Fruit fly (Drosophila melanogaster): Measurements from ENCODE around the gene CG32486.
A peak's percentile ranks its signal among the peaks of the same experiment; 100 is the strongest.

- TF ChIP-seq CG15696 (tag; optimal IDR thresholded peaks at IDR 0.05) (peak; percentile 17), Gug (GFP tag; IDR thresholded peaks at IDR 0.05) (peak; percentile 27; the same call in 1 of the 4 replicates), ac (GFP tag; optimal IDR thresholded peaks at IDR 0.05) (no peak), pan (optimal IDR thresholded peaks at IDR 0.05) (no peak), pan (GFP tag; optimal IDR thresholded peaks at IDR 0.05 in 1 of 2, IDR thresholded peaks at IDR 0.05 in 1 of 2) (no peak), CG10462 (GFP tag; optimal IDR thresholded peaks at IDR 0.05) (no peak), CG14667 (GFP tag; IDR thresholded peaks at IDR 0.05) (no peak), lab (GFP tag; optimal IDR thresholded peaks at IDR 0.05) (peak; percentile 80), kay (GFP tag; optimal IDR thresholded peaks at IDR 0.05) (no peak), Nf-YC (tag; optimal IDR thresholded peaks at IDR 0.05) (peak; percentile 57), ase (GFP tag; IDR thresholded peaks at IDR 0.05) (no peak)
Observed at dm6 chr3L:3070274-3071204, at the start of gene CG32486, which contains the start of gene PAN3.

Data from whole organism, embryonic.